Fruit fly (Drosophila melanogaster): ENCODE results near the gene CG13995.

- 0 out of 2 replicates have a peak, but pooled peaks have one; percentile 34 for TF ChIP-seq CG32121 (GFP tag; IDR thresholded peaks at IDR 0.05)
- TF ChIP-seq Snoo (tag; optimal IDR thresholded peaks at IDR 0.05), result peak; percentile 49
- TF ChIP-seq EcR (GFP tag; optimal IDR thresholded peaks at IDR 0.05), result no peak
- TF ChIP-seq Pif1A (GFP tag; optimal IDR thresholded peaks at IDR 0.05), result no peak
Observed at dm6 chr2L:6070656-6071231, 16.6 kb downstream of the CG13995 start, which contains the start of the genes CG9154 and Kr-h2.
